Worm (Caenorhabditis elegans) whole organism, L3 larva: ENCODE results near the gene vab-23.

Experiments
- R02D3.7 ChIP-seq: fragments of 150-350 bp; optimal IDR thresholded peaks from 2 replicates; lab custom pipeline; 2014; ENCODE audit warnings: missing biosample characterization, missing genetic modification characterization
- ZK546.5 ChIP-seq: sonication (generic microtip); optimal IDR thresholded peaks from 2 replicates; lab custom pipeline; 2017; ENCODE audit warnings: missing biosample characterization, missing genetic modification characterization
- aly-2 ChIP-seq: fragments of 150-350 bp; optimal IDR thresholded peaks from 2 replicates; lab custom pipeline; 2014; ENCODE audit warnings: missing biosample characterization, missing genetic modification characterization
- ama-1 ChIP-seq: fragments of 150-350 bp; optimal IDR thresholded peaks from 2 replicates; lab custom pipeline; 2018
- ceh-16 ChIP-seq: sonication (generic microtip); optimal IDR thresholded peaks from 2 replicates; lab custom pipeline; 2017; ENCODE audit warnings: missing biosample characterization, missing genetic modification characterization
- ceh-28 ChIP-seq: fragments of 150-350 bp; optimal IDR thresholded peaks from 2 replicates; lab custom pipeline; 2014; ENCODE audit warnings: missing biosample characterization, missing genetic modification reagents, missing genetic modification characterization
- ceh-9 ChIP-seq: sonication (generic microtip); optimal IDR thresholded peaks from 2 replicates; lab custom pipeline; 2018; ENCODE audit warnings: missing biosample characterization, missing genetic modification characterization
- egl-5 ChIP-seq: fragments of 150-350 bp; optimal IDR thresholded peaks from 2 replicates; lab custom pipeline; 2017; ENCODE audit warnings: missing biosample characterization, missing genetic modification reagents, missing genetic modification characterization, inconsistent platforms
- elt-1 ChIP-seq: fragments of 150-350 bp; optimal IDR thresholded peaks from 2 replicates; lab custom pipeline; 2014; ENCODE audit warnings: missing biosample characterization, missing genetic modification characterization
- elt-3 ChIP-seq, 3 experiments: fragments of 150-350 bp in 1 of 3; sonication (generic microtip) in 2 of 3; optimal IDR thresholded peaks; 2 replicates in 2 of 3; 4 replicates in 1 of 3; lab custom pipeline; 2014 to 2017; ENCODE audit warnings: missing biosample characterization in 3 of 3, missing genetic modification characterization in 3 of 3
- eor-1 ChIP-seq, 2 experiments: fragments of 150-350 bp; optimal IDR thresholded peaks; 2 replicates each; lab custom pipeline; 2014 to 2018; ENCODE audit warnings: missing biosample characterization in 2 of 2, missing genetic modification characterization in 2 of 2
- fkh-10 ChIP-seq: sonication (generic microtip); optimal IDR thresholded peaks from 2 replicates; lab custom pipeline; 2017; ENCODE audit warnings: missing biosample characterization, missing genetic modification reagents, missing genetic modification characterization
- fos-1 ChIP-seq: fragments of 150-350 bp; optimal IDR thresholded peaks from 2 replicates; lab custom pipeline; 2014; ENCODE audit warnings: missing biosample characterization, missing genetic modification characterization
- hmg-11 ChIP-seq: sonication (generic microtip); optimal IDR thresholded peaks from 2 replicates; lab custom pipeline; 2016; ENCODE audit warnings: missing genetic modification characterization, missing compliant biosample characterization
- lin-15B ChIP-seq: fragments of 150-350 bp; optimal IDR thresholded peaks from 2 replicates; lab custom pipeline; 2014; ENCODE audit warnings: missing biosample characterization, missing genetic modification characterization
- lin-39 ChIP-seq: fragments of 150-350 bp; optimal IDR thresholded peaks from 2 replicates; lab custom pipeline; 2018; ENCODE audit warnings: missing biosample characterization, missing genetic modification reagents, missing genetic modification characterization
- nfya-1 ChIP-seq: sonication (generic microtip); optimal IDR thresholded peaks from 2 replicates; lab custom pipeline; 2017; ENCODE audit warnings: missing genetic modification characterization, mild to moderate bottlenecking, missing compliant biosample characterization, antibody characterized with exemption, moderate library complexity; ENCODE audit not compliant: insufficient read depth
- nhr-11 ChIP-seq: fragments of 150-350 bp; optimal IDR thresholded peaks from 2 replicates; lab custom pipeline; 2014; ENCODE audit warnings: missing biosample characterization, missing genetic modification characterization
- nhr-12 ChIP-seq: fragments of 150-350 bp; optimal IDR thresholded peaks from 2 replicates; lab custom pipeline; 2014; ENCODE audit warnings: missing biosample characterization, missing genetic modification characterization
- nhr-237 ChIP-seq: fragments of 150-350 bp; optimal IDR thresholded peaks from 2 replicates; lab custom pipeline; 2014; ENCODE audit warnings: missing biosample characterization, missing genetic modification characterization
- nhr-25 ChIP-seq: sonication (generic microtip); optimal IDR thresholded peaks from 2 replicates; lab custom pipeline; 2017; ENCODE audit warnings: missing biosample characterization, missing genetic modification characterization
- nhr-28 ChIP-seq: fragments of 150-350 bp; optimal IDR thresholded peaks from 2 replicates; lab custom pipeline; 2014; ENCODE audit warnings: missing biosample characterization, missing genetic modification characterization
- nhr-67 ChIP-seq: fragments of 150-350 bp; optimal IDR thresholded peaks from 2 replicates; lab custom pipeline; 2014; ENCODE audit warnings: missing biosample characterization, missing genetic modification characterization
- nhr-76 ChIP-seq: fragments of 150-350 bp; sonication (generic microtip); optimal IDR thresholded peaks from 5 replicates; lab custom pipeline; 2014; ENCODE audit warnings: missing biosample characterization, missing genetic modification characterization
- sea-2 ChIP-seq: fragments of 150-350 bp; sonication (generic microtip); optimal IDR thresholded peaks from 4 replicates; lab custom pipeline; 2014; ENCODE audit warnings: missing biosample characterization, missing genetic modification reagents, missing genetic modification characterization
- snpc-4 ChIP-seq: fragments of 150-350 bp; optimal IDR thresholded peaks from 2 replicates; lab custom pipeline; 2014; ENCODE audit warnings: missing biosample characterization, missing genetic modification characterization
- tbx-2 ChIP-seq: sonication (generic microtip); optimal IDR thresholded peaks from 2 replicates; lab custom pipeline; 2016; ENCODE audit warnings: mild to moderate bottlenecking, missing genetic modification characterization, missing compliant biosample characterization
- zag-1 ChIP-seq: fragments of 150-350 bp; optimal IDR thresholded peaks from 2 replicates; lab custom pipeline; 2014; ENCODE audit warnings: missing biosample characterization, missing genetic modification characterization
- ztf-4 ChIP-seq: fragments of 150-350 bp; optimal IDR thresholded peaks from 2 replicates; lab custom pipeline; 2014; ENCODE audit warnings: missing biosample characterization, missing genetic modification characterization

vab-23 gene

ce11 chrII:11915770-11916554 is 15.0 kb upstream of the vab-23 start, which contains the start of the genes vps-15 and hmg-12:
vps-15 (minus strand) TSS chrII:11915852.
hmg-12 (plus strand) TSS chrII:11916513.
- TF ChIP-seq nhr-12 (tag; lab: Kevin White, UChicago) = no peak
- TF ChIP-seq egl-5 (tag; lab: Kevin White, UChicago) = no peak
- no peak for TF ChIP-seq nhr-28
- peak; percentile 54 for TF ChIP-seq lin-15B (tag; lab: Kevin White, UChicago)
- peak; percentile 24 for TF ChIP-seq nfya-1 (tag; lab: Kevin White, UChicago)
- TF ChIP-seq hmg-11 = peak; percentile 67
- TF ChIP-seq ZK546.5 (tag; lab: Kevin White, UChicago) = peak; percentile 11

- TF ChIP-seq fos-1 (tag; lab: Kevin White, UChicago) (no peak), nhr-12 (tag; lab: Kevin White, UChicago) (no peak)
Observed at ce11 chrII:11914304-11914703, 13.3 kb upstream of the vab-23 start, which contains the start of gene ZK930.7. ZK930.7 (plus strand) TSS chrII:11914604.

ce11 chrII:11910569-11910968 is 9.6 kb upstream of the vab-23 start:
- TF ChIP-seq fos-1 (tag; lab: Kevin White, UChicago) = no peak
- TF ChIP-seq lin-39 (tag; lab: Kevin White, UChicago) = no peak
- peak; percentile 97 for TF ChIP-seq nfya-1 (tag; lab: Kevin White, UChicago)
- TF ChIP-seq, all 47 proteins: peak for 1

ce11 chrII:11906217-11906616 is 5.2 kb upstream of the vab-23 start, which contains the start of gene ZK930.4:
ZK930.4 (plus strand) TSS chrII:11906517.
- TF ChIP-seq nhr-237 (tag; lab: Kevin White, UChicago) (no peak), lin-15B (tag; lab: Kevin White, UChicago) (no peak), ztf-4 (tag; lab: Kevin White, UChicago) (no peak), nhr-67 (tag; lab: Kevin White, UChicago) (no peak), nhr-11 (no peak), elt-3 (tag; optimal IDR thresholded peaks at IDR 0.05; lab: Kevin White, UChicago) (no peak), zag-1 (no peak), tbx-2 (tag; lab: Kevin White, UChicago) (no peak), hmg-11 (no peak), snpc-4 (tag; lab: Kevin White, UChicago) (no peak), ceh-28 (tag; lab: Kevin White, UChicago) (no peak), eor-1 (tag; optimal IDR thresholded peaks at IDR 0.05; lab: Kevin White, UChicago) (no peak), sea-2 (GFP tag; lab: Kevin White, UChicago) (no peak), ceh-16 (tag; lab: Kevin White, UChicago) (no peak), lin-39 (tag; lab: Kevin White, UChicago) (no peak), nhr-25 (tag; lab: Kevin White, UChicago) (no peak), nfya-1 (tag; lab: Kevin White, UChicago) (no peak), fkh-10 (no peak)

ce11 chrII:11905023-11905422 is 4.0 kb upstream of the vab-23 start:
- TF ChIP-seq elt-1 (tag; lab: Kevin White, UChicago) = no peak
- no peak for TF ChIP-seq ama-1 (lab: Kevin White, UChicago)
- no peak for TF ChIP-seq R02D3.7 (tag; lab: Kevin White, UChicago)
- no peak for TF ChIP-seq nhr-67 (tag; lab: Kevin White, UChicago)
- TF ChIP-seq nhr-76 (tag; lab: Kevin White, UChicago) = no peak
- TF ChIP-seq hmg-11 = no peak
- no peak for TF ChIP-seq ztf-4 (tag; lab: Kevin White, UChicago)
- TF ChIP-seq zag-1 = no peak
- TF ChIP-seq nhr-25 (tag; lab: Kevin White, UChicago) = no peak
- TF ChIP-seq, all 47 proteins: peak for 0

- TF ChIP-seq nhr-11 = no peak
- TF ChIP-seq aly-2 (tag; lab: Kevin White, UChicago) = no peak
- TF ChIP-seq ZK546.5 (tag; lab: Kevin White, UChicago) = no peak
- TF ChIP-seq nfya-1 (tag; lab: Kevin White, UChicago) = no peak
- TF ChIP-seq nhr-76 (tag; lab: Kevin White, UChicago) = no peak
- TF ChIP-seq elt-1 (tag; lab: Kevin White, UChicago) = no peak
- no peak for TF ChIP-seq ceh-9 (tag; lab: Kevin White, UChicago)
Observed at ce11 chrII:11902203-11902602, 1.2 kb upstream of the vab-23 start.
